Worm (Caenorhabditis elegans) whole organism, late embryonic: ENCODE measurements around the gene Y39G8B.13.

ENCODE experiments used
- C08G9.2 ChIP-seq: sonication (generic microtip); optimal IDR thresholded peaks from 2 replicates; lab custom pipeline; 2016; ENCODE audit warnings: mild to moderate bottlenecking, missing genetic modification characterization, moderate library complexity, missing compliant biosample characterization
- dmd-4 ChIP-seq: sonication (generic microtip); optimal IDR thresholded peaks from 2 replicates; lab custom pipeline; 2016; ENCODE audit warnings: borderline replicate concordance, missing genetic modification characterization, missing compliant biosample characterization
- fkh-10 ChIP-seq: fragments of 150-350 bp; optimal IDR thresholded peaks from 2 replicates; lab custom pipeline; 2014; ENCODE audit warnings: missing biosample characterization, missing genetic modification reagents, missing genetic modification characterization
- pax-1 ChIP-seq: fragments of 150-350 bp; optimal IDR thresholded peaks from 2 replicates; lab custom pipeline; 2014; ENCODE audit warnings: missing biosample characterization, missing genetic modification characterization
- tbx-2 ChIP-seq: sonication (generic microtip); optimal IDR thresholded peaks from 2 replicates; lab custom pipeline; 2016; ENCODE audit warnings: missing genetic modification characterization, missing compliant biosample characterization

DNA sequence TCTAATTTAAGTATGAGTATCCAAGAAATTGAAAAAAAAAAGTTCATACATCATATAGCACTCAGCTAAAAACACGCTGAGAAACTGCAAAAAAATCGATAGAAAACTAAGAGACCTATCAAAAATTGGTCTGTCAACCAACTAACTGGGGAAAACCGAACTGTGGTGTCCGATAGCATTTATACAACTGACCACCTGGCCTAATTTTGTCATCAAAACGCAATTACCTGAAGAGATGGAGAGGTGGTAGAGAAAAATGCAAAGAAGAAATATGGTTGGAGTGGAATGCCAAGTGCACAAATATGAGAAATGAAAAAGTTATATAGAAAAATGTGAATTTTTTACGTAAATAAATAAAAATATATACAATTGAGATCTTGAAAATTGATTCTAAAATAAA is 9.3 kb downstream of the Y39G8B.13 start, which contains the start of gene Y39G8B.1:
- TF ChIP-seq dmd-4 (tag; lab: Kevin White, UChicago), result no peak
- no peak for TF ChIP-seq fkh-10
- no peak for TF ChIP-seq tbx-2 (tag; lab: Kevin White, UChicago)
- TF ChIP-seq C08G9.2 (tag; lab: Kevin White, UChicago), result no peak
- no peak for TF ChIP-seq pax-1 (tag; lab: Kevin White, UChicago)
